Worm (Caenorhabditis elegans): ENCODE data around the gene phat-7.

Gene phat-7

DNA sequence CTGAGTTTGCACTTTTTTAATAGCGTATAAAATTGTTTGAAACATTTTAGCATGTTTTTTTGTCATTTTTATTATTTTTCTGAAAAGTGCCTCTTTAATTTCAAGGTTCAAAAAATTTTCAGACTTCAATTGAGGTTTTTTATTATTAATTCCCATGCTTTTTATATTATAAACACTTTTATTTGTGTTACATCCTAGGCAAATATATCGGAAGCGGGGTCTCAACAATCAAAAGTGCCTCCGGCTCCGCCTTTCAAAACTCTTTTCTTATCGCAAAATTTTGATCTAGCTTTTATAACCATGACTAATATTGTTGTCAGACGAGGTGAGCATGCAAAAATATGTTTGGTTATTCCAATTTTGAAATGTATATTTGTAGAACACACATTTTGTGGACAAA lies 27.2 kb downstream of the phat-7 start, which contains the start of gene otpl-2:
otpl-2 (plus strand) TSS at position 301 of the 400 bp plus-strand sequence.
- TF ChIP-seq sup-37 (GFP tag; optimal IDR thresholded peaks at IDR 0.05), result no peak
- no peak for TF ChIP-seq ceh-90 (tag; optimal IDR thresholded peaks at IDR 0.05)
- no peak for TF ChIP-seq Y116A8C.19 (tag; optimal IDR thresholded peaks at IDR 0.05; ENCODE audit: borderline replicate concordance)

DNA sequence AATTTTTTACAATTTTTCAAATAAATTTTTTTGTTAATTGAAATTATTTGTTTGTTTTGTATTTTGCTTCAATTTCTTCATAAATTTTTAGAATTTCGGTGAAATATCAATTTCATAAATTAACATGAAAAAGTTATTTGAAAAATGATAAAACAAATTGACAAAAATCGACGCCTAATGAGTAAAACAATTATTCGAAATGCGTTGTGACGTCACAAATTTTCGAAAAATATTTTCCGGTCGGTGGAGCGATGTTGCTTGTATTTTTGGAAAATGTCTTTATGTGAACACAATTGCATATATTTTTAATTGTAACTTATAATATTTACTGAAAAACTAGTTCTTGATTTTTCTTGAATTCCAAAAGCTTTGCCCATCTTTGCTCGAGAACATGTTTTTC lies 34.3 kb downstream of the phat-7 start:
- TF ChIP-seq sup-37 (GFP tag; optimal IDR thresholded peaks at IDR 0.05) (no peak), unc-86 (tag; optimal IDR thresholded peaks at IDR 0.05) (no peak), fos-1 (tag; optimal IDR thresholded peaks at IDR 0.05) (no peak), ets-5 (GFP tag; IDR thresholded peaks at IDR 0.05) (no peak), zip-4 (GFP tag; optimal IDR thresholded peaks at IDR 0.05) (no peak), nhr-47 (tag; optimal IDR thresholded peaks at IDR 0.05) (no peak)

DNA sequence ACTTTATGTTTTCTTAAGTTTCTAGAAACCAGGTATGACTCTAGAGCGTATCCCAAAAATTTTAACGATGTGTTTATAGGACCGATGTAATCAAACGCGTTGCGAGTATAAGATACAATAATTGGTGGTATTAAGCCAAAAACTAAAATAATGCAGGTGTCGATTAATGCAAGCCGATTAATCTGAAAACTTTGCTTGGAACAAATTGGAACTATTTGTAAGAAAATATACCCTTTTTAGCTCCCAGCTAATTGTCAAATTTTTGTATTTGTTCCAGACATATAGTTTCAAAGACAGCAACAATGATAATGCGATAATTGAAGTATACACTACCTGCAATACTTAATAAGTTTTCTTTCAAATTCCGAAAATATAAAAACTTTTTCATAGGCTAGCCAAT lies 35.1 kb downstream of the phat-7 start, which contains the start of gene srh-211:
srh-211 (minus strand) TSS at position 101 of the 400 bp plus-strand sequence.
- TF ChIP-seq ztf-11 (tag; optimal IDR thresholded peaks at IDR 0.05) (no peak), ceh-90 (tag; optimal IDR thresholded peaks at IDR 0.05) (no peak), fkh-8 (tag; optimal IDR thresholded peaks at IDR 0.05) (no peak), rnt-1 (tag; optimal IDR thresholded peaks at IDR 0.05) (no peak), unc-62 (GFP tag; optimal IDR thresholded peaks at IDR 0.05) (no peak), elt-3 (tag; optimal IDR thresholded peaks at IDR 0.05) (no peak), nhr-47 (tag; optimal IDR thresholded peaks at IDR 0.05) (no peak), nhr-77 (tag; optimal IDR thresholded peaks at IDR 0.05) (no peak), fkh-4 (tag; optimal IDR thresholded peaks at IDR 0.05; ENCODE audit: borderline replicate concordance) (no peak), nhr-20 (tag; optimal IDR thresholded peaks at IDR 0.05) (no peak)

DNA sequence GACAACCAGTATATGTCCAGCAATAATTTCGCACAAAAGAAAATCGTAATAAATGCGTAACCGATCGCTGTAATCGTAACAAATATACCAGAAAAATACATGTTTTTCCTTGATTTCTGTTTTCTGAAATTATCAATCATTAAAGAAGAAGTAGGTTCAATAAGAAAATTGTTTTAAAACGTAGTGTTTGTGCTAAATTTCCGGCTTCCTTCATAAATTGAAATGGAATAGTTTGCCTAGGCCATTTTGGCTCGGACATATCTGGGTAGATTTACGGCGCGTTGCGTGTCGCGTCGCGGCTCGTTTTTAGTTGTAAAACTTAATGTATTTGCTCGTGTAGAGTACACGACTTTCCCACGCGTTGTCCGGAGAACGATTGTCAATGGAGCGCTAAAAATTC lies 36.7 kb downstream of the phat-7 start, which contains the start of gene F38H12.5:
F38H12.5 (minus strand) TSS at position 101 of the 400 bp plus-strand sequence.
- TF ChIP-seq pqm-1 (tag; optimal IDR thresholded peaks at IDR 0.05) (no peak), tlp-1 (tag; optimal IDR thresholded peaks at IDR 0.05) (no peak), sptf-1 (tag; optimal IDR thresholded peaks at IDR 0.05) (no peak)

DNA sequence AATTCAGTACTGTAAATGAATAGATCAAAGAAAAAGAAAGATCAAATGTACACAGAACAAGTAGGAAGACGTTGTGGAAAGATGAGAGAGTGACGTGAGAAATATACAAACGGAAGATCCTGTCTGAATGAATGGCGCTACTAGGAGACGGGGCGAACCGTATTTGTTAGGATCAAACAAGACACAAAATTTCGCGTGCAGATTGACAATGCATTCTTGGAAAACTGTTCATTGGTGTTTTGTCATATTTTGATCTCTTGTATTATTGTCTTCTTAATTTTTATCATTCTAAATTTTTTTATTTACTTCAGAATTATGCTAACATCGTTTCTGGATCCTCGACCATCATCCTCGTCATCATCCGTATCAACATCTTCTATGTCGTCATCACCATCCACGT lies 48.5 kb downstream of the phat-7 start, which contains the start of gene nhr-181:
nhr-181 (plus strand) TSS at position 301 of the 400 bp plus-strand sequence.
- TF ChIP-seq lir-3 (tag; optimal IDR thresholded peaks at IDR 0.05; ENCODE audit: poor library complexity), result no peak
